Worm (Caenorhabditis elegans) whole organism, late embryonic: ENCODE measurements around the gene exos-2.

Experiments used
- K02D7.2 ChIP-seq: sonication (generic microtip); optimal IDR thresholded peaks from 2 replicates; lab custom pipeline; 2017; ENCODE audit warnings: mild to moderate bottlenecking, missing genetic modification characterization, missing compliant biosample characterization
- K09A11.1 ChIP-seq: sonication (generic microtip); optimal IDR thresholded peaks from 2 replicates; lab custom pipeline; 2017; ENCODE audit warnings: antibody characterized with exemption, mild to moderate bottlenecking, missing genetic modification characterization, missing compliant biosample characterization; ENCODE audit not compliant: insufficient read depth
- ahr-1 ChIP-seq: sonication (generic microtip); optimal IDR thresholded peaks from 2 replicates; lab custom pipeline; 2016; ENCODE audit warnings: missing genetic modification characterization, missing compliant biosample characterization
- ama-1 ChIP-seq: fragments of 150-350 bp; optimal IDR thresholded peaks from 2 replicates; lab custom pipeline; 2014
- ceh-14 ChIP-seq: sonication (generic microtip); optimal IDR thresholded peaks from 2 replicates; lab custom pipeline; 2016; ENCODE audit warnings: missing genotype, missing genetic modification characterization, missing compliant biosample characterization
- ceh-18 ChIP-seq: sonication (generic microtip); optimal IDR thresholded peaks from 2 replicates; lab custom pipeline; 2016; ENCODE audit warnings: missing genetic modification characterization, missing compliant biosample characterization
- ceh-2 ChIP-seq: sonication (generic microtip); optimal IDR thresholded peaks from 2 replicates; lab custom pipeline; 2016; ENCODE audit warnings: missing genotype, missing genetic modification characterization, missing compliant biosample characterization
- ceh-30 ChIP-seq: fragments of 150-350 bp; optimal IDR thresholded peaks from 2 replicates; lab custom pipeline; 2014; ENCODE audit warnings: missing biosample characterization, missing genetic modification characterization
- ceh-34 ChIP-seq: sonication (generic microtip); optimal IDR thresholded peaks from 2 replicates; lab custom pipeline; 2016; ENCODE audit warnings: mild to moderate bottlenecking, missing genetic modification characterization, missing compliant biosample characterization
- ceh-45 ChIP-seq: fragments of 200-800 bp; sonication (Bioruptor generic); IDR thresholded peaks from 2 replicates; pipeline ENCODE4 v1.3.6; 2022; ENCODE audit warnings: missing genetic modification reagents, missing genetic modification characterization, missing compliant biosample characterization
- ceh-6 ChIP-seq: fragments of 200-800 bp; sonication (Bioruptor generic); optimal IDR thresholded peaks from 2 replicates; lab custom pipeline; 2018; ENCODE audit warnings: mild to moderate bottlenecking, missing genetic modification characterization, missing compliant biosample characterization
- ets-4 ChIP-seq: sonication (generic microtip); optimal IDR thresholded peaks from 2 replicates; lab custom pipeline; 2016; ENCODE audit warnings: missing genetic modification characterization, missing compliant biosample characterization
- eyg-1 ChIP-seq: sonication (generic microtip); optimal IDR thresholded peaks from 2 replicates; lab custom pipeline; 2016; ENCODE audit warnings: missing genotype, missing genetic modification characterization, missing compliant biosample characterization
- fax-1 ChIP-seq: sonication (generic microtip); optimal IDR thresholded peaks from 2 replicates; lab custom pipeline; 2016; ENCODE audit warnings: missing genotype, missing genetic modification characterization, missing compliant biosample characterization
- fkh-10 ChIP-seq: fragments of 150-350 bp; optimal IDR thresholded peaks from 2 replicates; lab custom pipeline; 2014; ENCODE audit warnings: missing biosample characterization, missing genetic modification reagents, missing genetic modification characterization
- gmeb-2 ChIP-seq: sonication (generic microtip); optimal IDR thresholded peaks from 2 replicates; lab custom pipeline; 2016; ENCODE audit warnings: missing genetic modification characterization, inconsistent platforms, missing compliant biosample characterization
- hlh-13 ChIP-seq: fragments of 200-800 bp; sonication (Bioruptor generic); optimal IDR thresholded peaks from 2 replicates; lab custom pipeline; 2018; ENCODE audit warnings: mild to moderate bottlenecking, missing genetic modification characterization, missing compliant biosample characterization
- hlh-15 ChIP-seq: sonication (generic microtip); optimal IDR thresholded peaks from 2 replicates; lab custom pipeline; 2016; ENCODE audit warnings: missing genetic modification characterization, missing compliant biosample characterization
- hlh-8 ChIP-seq: sonication (generic microtip); optimal IDR thresholded peaks from 2 replicates; lab custom pipeline; 2016; ENCODE audit warnings: missing genotype, missing genetic modification characterization, missing compliant biosample characterization
- lim-6 ChIP-seq: sonication (generic microtip); optimal IDR thresholded peaks from 2 replicates; lab custom pipeline; 2016; ENCODE audit warnings: missing genetic modification characterization, missing compliant biosample characterization
- lin-11 ChIP-seq: fragments of 200-800 bp; sonication (Bioruptor generic); optimal IDR thresholded peaks from 2 replicates; lab custom pipeline; 2018; ENCODE audit warnings: mild to moderate bottlenecking, missing genetic modification characterization, missing compliant biosample characterization
- nhr-11 ChIP-seq: fragments of 150-350 bp; optimal IDR thresholded peaks from 2 replicates; lab custom pipeline; 2014; ENCODE audit warnings: missing biosample characterization, missing genetic modification characterization
- npax-4 ChIP-seq: sonication (generic microtip); optimal IDR thresholded peaks from 2 replicates; lab custom pipeline; 2016; ENCODE audit warnings: missing genetic modification characterization, missing compliant biosample characterization
- odd-2 ChIP-seq: sonication (generic microtip); optimal IDR thresholded peaks from 2 replicates; lab custom pipeline; 2017; ENCODE audit warnings: antibody characterized with exemption, mild to moderate bottlenecking, missing genetic modification characterization, missing compliant biosample characterization
- pat-9 ChIP-seq: fragments of 200-800 bp; sonication (Bioruptor generic); optimal IDR thresholded peaks from 2 replicates; lab custom pipeline; 2018; ENCODE audit warnings: mild to moderate bottlenecking, missing genetic modification characterization, moderate library complexity, missing compliant biosample characterization
- pha-2 ChIP-seq: sonication (generic microtip); optimal IDR thresholded peaks from 2 replicates; lab custom pipeline; 2017; ENCODE audit warnings: mild to moderate bottlenecking, missing genetic modification characterization, missing compliant biosample characterization
- pha-4 ChIP-seq: fragments of 150-350 bp; optimal IDR thresholded peaks from 2 replicates; lab custom pipeline; 2018; ENCODE audit warnings: missing biosample characterization, missing genetic modification reagents, missing genetic modification characterization
- pqm-1 ChIP-seq: sonication (generic microtip); optimal IDR thresholded peaks from 2 replicates; lab custom pipeline; 2016; ENCODE audit warnings: missing genetic modification characterization, missing compliant biosample characterization
- pros-1 ChIP-seq: fragments of 150-350 bp; optimal IDR thresholded peaks from 2 replicates; lab custom pipeline; 2014; ENCODE audit warnings: missing biosample characterization, missing genetic modification reagents, missing genetic modification characterization
- ref-2 ChIP-seq: sonication (generic microtip); optimal IDR thresholded peaks from 2 replicates; lab custom pipeline; 2016; ENCODE audit warnings: missing genetic modification characterization, missing compliant biosample characterization
- sox-2 ChIP-seq: fragments of 200-800 bp; sonication (Bioruptor generic); IDR thresholded peaks from 2 replicates; pipeline ENCODE4 v1.3.6; 2022; ENCODE audit warnings: missing genetic modification reagents, missing genetic modification characterization, missing compliant biosample characterization
- sox-4 ChIP-seq: sonication (generic microtip); optimal IDR thresholded peaks from 2 replicates; lab custom pipeline; 2017; ENCODE audit warnings: mild to moderate bottlenecking, missing genetic modification characterization, inconsistent platforms, missing compliant biosample characterization
- syd-9 ChIP-seq: sonication (generic microtip); optimal IDR thresholded peaks from 2 replicates; lab custom pipeline; 2016; ENCODE audit warnings: mild to moderate bottlenecking, missing genetic modification characterization, moderate library complexity, missing compliant biosample characterization
- tbx-2 ChIP-seq: sonication (generic microtip); optimal IDR thresholded peaks from 2 replicates; lab custom pipeline; 2016; ENCODE audit warnings: missing genetic modification characterization, missing compliant biosample characterization
- tbx-7 ChIP-seq: sonication (generic microtip); optimal IDR thresholded peaks from 2 replicates; lab custom pipeline; 2016; ENCODE audit warnings: missing genotype, missing genetic modification characterization, missing compliant biosample characterization
- unc-55 ChIP-seq: sonication (generic microtip); optimal IDR thresholded peaks from 2 replicates; lab custom pipeline; 2017; ENCODE audit warnings: missing biosample characterization, missing genetic modification reagents, missing genetic modification characterization
- zip-5 ChIP-seq: sonication (generic microtip); optimal IDR thresholded peaks from 2 replicates; lab custom pipeline; 2016; ENCODE audit warnings: missing genetic modification characterization, missing compliant biosample characterization

Gene exos-2

DNA sequence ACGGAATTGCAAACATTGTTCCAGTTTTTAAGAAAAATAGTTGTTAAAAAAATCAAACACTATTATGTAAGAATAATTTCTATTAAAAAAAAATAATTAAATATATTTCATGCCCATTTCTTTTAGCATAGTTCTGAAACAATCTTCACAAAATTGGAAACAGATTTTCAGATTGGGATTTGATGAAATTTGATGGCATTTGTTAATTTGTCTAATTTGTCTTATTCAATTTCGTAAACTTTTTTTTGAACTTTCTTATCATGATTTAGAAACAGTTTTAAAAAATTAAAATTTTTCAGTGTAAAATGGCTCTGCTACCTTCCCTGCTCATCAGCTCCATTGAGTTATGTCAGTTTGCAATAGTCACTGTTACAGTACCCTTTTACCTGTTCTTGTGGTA lies 10.4 kb upstream of the exos-2 start, which contains the start of gene srv-13:
Gene srv-13, plus strand, starts transcription at position 301 of the 400 bp plus-strand sequence.
- TF ChIP-seq hlh-15 (tag; lab: Kevin White, UChicago), result no peak
- TF ChIP-seq pqm-1 (tag; lab: Kevin White, UChicago), result no peak
- no peak for TF ChIP-seq ceh-45 (GFP tag; lab: Robert Waterston, UW)
- TF ChIP-seq ama-1 (lab: Kevin White, UChicago), result no peak
- no peak for TF ChIP-seq eyg-1 (tag; lab: Kevin White, UChicago)
- no peak for TF ChIP-seq fax-1
- no peak for TF ChIP-seq fkh-10 (GFP tag; lab: Kevin White, UChicago)
- TF ChIP-seq odd-2 (tag; lab: Kevin White, UChicago), result no peak

DNA sequence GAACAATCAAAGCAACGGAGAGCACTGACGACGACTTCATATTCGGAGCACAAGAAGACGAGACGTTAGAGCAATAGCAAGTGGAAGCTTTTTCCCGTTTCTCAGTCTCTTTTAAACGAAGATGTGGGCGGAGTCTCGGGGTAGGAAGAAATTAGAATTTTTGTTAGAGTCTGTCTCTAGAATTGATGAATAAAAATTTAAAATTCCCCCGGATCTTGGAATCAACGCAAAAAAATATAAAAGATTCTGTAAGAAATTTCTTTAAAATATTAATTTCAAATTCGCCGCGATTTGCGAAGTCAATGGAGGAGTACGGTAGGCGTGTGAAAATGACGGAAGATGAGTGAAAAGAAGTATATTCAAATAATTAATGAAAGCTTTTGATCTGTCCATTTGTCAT lies 1.8 kb upstream of the exos-2 start, which contains the start of gene nlp-71:
Gene nlp-71, minus strand, starts transcription at position 101 of the 400 bp plus-strand sequence.
- TF ChIP-seq sox-4 (tag; lab: Kevin White, UChicago), result no peak
- TF ChIP-seq pha-2, result no peak
- no peak for TF ChIP-seq pros-1 (tag; lab: Kevin White, UChicago)
- no peak for TF ChIP-seq ceh-34
- TF ChIP-seq tbx-7 (tag; lab: Kevin White, UChicago), result no peak

DNA sequence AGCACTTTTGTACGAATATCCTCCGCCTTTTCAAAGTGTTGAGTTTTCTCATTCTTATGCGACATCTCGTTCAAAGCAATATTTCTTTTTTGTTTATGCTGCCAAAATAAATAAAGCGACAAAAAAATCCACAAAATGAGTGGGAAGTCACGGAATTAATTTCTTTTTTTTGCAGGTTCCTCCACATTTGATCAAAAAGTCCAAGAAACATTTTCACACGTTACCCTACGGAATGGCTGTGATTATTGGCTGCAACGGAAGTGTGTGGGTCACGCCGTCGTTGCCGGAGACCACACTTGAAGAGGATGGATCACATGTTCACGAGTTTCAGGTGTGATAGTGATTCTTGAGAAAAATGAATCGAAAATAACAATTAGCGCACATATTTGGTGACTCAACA lies 1.3 kb downstream of the exos-2 start, which contains the start of gene Y73B6BL.22:
Gene Y73B6BL.22, minus strand, starts transcription at position 101 of the 400 bp plus-strand sequence.
- no peak for TF ChIP-seq lin-11
- TF ChIP-seq pat-9 (tag; lab: Kevin White, UChicago), result no peak
- no peak for TF ChIP-seq lim-6 (tag; lab: Kevin White, UChicago)
- TF ChIP-seq tbx-2, result no peak
- no peak for TF ChIP-seq pha-4
- no peak for TF ChIP-seq K02D7.2
- no peak for TF ChIP-seq ets-4
- TF ChIP-seq gmeb-2 (tag; lab: Kevin White, UChicago), result no peak
- no peak for TF ChIP-seq ref-2 (tag; lab: Kevin White, UChicago)
- TF ChIP-seq pha-2, result no peak
- TF ChIP-seq zip-5 (tag; lab: Kevin White, UChicago), result no peak
- TF ChIP-seq ahr-1 (tag; lab: Kevin White, UChicago), result no peak
- TF ChIP-seq ceh-2 (tag; lab: Kevin White, UChicago), result no peak
- no peak for TF ChIP-seq ceh-18 (tag; lab: Kevin White, UChicago)
- TF ChIP-seq ceh-6, result no peak
- TF ChIP-seq unc-55 (GFP tag; lab: Kevin White, UChicago), result no peak

DNA sequence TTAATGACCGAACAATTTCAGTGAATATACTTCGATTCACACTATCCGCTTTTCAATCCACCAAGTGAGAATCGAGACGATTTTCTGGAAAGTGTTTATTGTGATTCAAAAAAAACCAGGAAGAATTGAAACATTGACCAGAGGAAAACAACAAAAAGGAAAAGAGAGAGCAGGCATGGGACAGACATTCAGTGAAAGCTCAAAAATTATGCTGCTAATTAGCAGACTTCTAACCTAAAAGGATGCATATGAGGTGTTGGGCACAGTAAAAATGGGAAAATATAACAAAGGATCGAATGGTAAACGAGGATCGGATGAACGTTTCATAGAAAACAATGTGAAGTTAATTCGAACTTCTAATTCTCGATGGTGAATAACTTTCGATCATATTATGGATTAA lies 2.3 kb downstream of the exos-2 start:
- TF ChIP-seq sox-2 (GFP tag; lab: Robert Waterston, UW) (no peak), sox-4 (tag; lab: Kevin White, UChicago) (no peak), ceh-6 (no peak), ceh-30 (tag; lab: Kevin White, UChicago) (no peak), npax-4 (no peak), hlh-13 (GFP tag; lab: Kevin White, UChicago) (no peak), K09A11.1 (tag; lab: Kevin White, UChicago) (no peak), lim-6 (tag; lab: Kevin White, UChicago) (no peak), syd-9 (tag; lab: Kevin White, UChicago) (no peak), pha-4 (no peak), nhr-11 (tag; lab: Kevin White, UChicago) (no peak), ceh-14 (no peak), hlh-8 (tag; lab: Kevin White, UChicago) (no peak)
- TF ChIP-seq, all 69 proteins: peak for 0
